Worm (Caenorhabditis elegans): ENCODE measurements around the gene T05A1.5.

DNA sequence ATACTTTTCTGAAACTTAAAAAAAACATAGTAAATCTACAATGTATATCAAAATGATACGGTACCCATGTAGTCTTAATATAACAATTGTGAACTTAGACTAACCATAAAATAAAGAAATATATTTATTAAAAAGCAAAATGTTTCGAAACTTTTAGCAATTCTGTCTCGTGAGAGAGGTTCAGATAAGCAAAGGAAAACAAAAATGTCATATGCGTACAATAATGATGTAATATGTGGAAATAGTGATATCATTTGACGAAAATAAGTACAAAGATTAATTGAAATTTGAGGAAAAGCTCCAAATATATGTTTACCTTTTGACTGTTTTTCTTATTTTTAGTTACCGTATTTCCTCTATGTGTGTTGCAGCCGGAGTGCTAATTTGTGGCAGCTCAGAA is 32.0 kb upstream of the T05A1.5 start:
- no peak for TF ChIP-seq ama-1 (optimal IDR thresholded peaks at IDR 0.05)
- TF ChIP-seq fkh-6 (tag; optimal IDR thresholded peaks at IDR 0.05) = no peak

Data from whole organism, late embryonic.